Fruit fly (Drosophila melanogaster): ENCODE data around the gene Pdp1.

DNA sequence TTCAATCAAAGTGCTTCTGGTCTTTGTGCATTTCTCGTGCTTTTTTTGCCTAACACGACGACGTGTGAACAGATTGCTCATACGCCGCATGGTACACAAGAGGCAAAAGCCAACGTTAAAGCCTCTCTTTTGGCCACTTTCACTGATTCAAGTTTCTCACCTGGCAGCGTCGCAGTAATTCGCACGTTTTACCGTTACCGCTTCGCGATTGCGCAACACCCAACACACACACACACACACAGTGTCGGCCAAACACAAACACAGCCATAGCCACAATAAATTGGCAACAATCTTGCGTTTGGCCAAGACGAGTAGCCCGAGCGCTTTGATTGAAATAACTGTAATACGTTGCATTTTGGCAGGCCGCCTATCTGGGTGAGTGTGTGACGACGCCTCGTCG, 44.0 kb downstream of the Pdp1 start:
- no peak for TF ChIP-seq nmo (GFP tag; optimal IDR thresholded peaks at IDR 0.05)
- no peak for TF ChIP-seq bsh (GFP tag; optimal IDR thresholded peaks at IDR 0.05)
- TF ChIP-seq CG12659 (GFP tag; optimal IDR thresholded peaks at IDR 0.05), result no peak
- no peak for TF ChIP-seq HLH54F (GFP tag; optimal IDR thresholded peaks at IDR 0.05)
- no peak for TF ChIP-seq ara (GFP tag; IDR thresholded peaks at IDR 0.05)
- TF ChIP-seq Mes4 (GFP tag; optimal IDR thresholded peaks at IDR 0.05), result no peak
- TF ChIP-seq abd-A (tag; optimal IDR thresholded peaks at IDR 0.05), result no peak
- no peak for TF ChIP-seq prd (optimal IDR thresholded peaks at IDR 0.05)
- no peak for TF ChIP-seq prd (GFP tag; IDR thresholded peaks at IDR 0.05)
- no peak for TF ChIP-seq H2.0 (GFP tag; IDR thresholded peaks at IDR 0.05)
- TF ChIP-seq Eip74EF (GFP tag; optimal IDR thresholded peaks at IDR 0.05), result no peak
- no peak for TF ChIP-seq fd102C (GFP tag; optimal IDR thresholded peaks at IDR 0.05)
- peak in 1 of 2 experiments; percentile 90 for TF ChIP-seq Pdp1 (GFP tag; optimal IDR thresholded peaks at IDR 0.05)
- no peak for TF ChIP-seq cato (GFP tag; optimal IDR thresholded peaks at IDR 0.05; ENCODE audit: borderline replicate concordance)
- TF ChIP-seq D19A (tag; optimal IDR thresholded peaks at IDR 0.05), result no peak
